Worm (Caenorhabditis elegans) whole organism, L4 larva: ENCODE measurements around the gene gkow-1.

Experiments used
- F10B5.3 ChIP-seq: sonication (generic microtip); optimal IDR thresholded peaks from 2 replicates; lab custom pipeline; 2016; ENCODE audit warnings: mild to moderate bottlenecking, missing genetic modification characterization, missing compliant biosample characterization
- R02D3.7 ChIP-seq: fragments of 150-350 bp; sonication (generic microtip); optimal IDR thresholded peaks from 3 replicates; lab custom pipeline; 2014; ENCODE audit warnings: missing biosample characterization, missing genetic modification characterization
- T26A8.4 ChIP-seq: fragments of 200-800 bp; sonication (Bioruptor generic); IDR thresholded peaks from 2 replicates; pipeline ENCODE4 v1.3.6; 2022; ENCODE audit warnings: missing genetic modification characterization, missing compliant biosample characterization
- Y5F2A.4 ChIP-seq: fragments of 200-800 bp; sonication (Bioruptor generic); optimal IDR thresholded peaks from 2 replicates; lab custom pipeline; 2018; ENCODE audit warnings: mild to moderate bottlenecking, missing genetic modification characterization, missing compliant biosample characterization
- ZK337.2 ChIP-seq: fragments of 200-800 bp; sonication (Bioruptor generic); IDR thresholded peaks from 2 replicates; pipeline ENCODE4 v1.3.6; 2022; ENCODE audit warnings: missing genetic modification reagents, missing genetic modification characterization, missing compliant biosample characterization
- aha-1 ChIP-seq: fragments of 150-350 bp; peaks from one replicate; lab custom pipeline; 2014; ENCODE audit warnings: missing biosample characterization, missing genetic modification characterization
- aly-2 ChIP-seq: sonication (generic microtip); optimal IDR thresholded peaks from 2 replicates; lab custom pipeline; 2018; ENCODE audit warnings: missing biosample characterization, missing genetic modification characterization
- ceh-28 ChIP-seq: fragments of 150-350 bp; optimal IDR thresholded peaks from 2 replicates; lab custom pipeline; 2014; ENCODE audit warnings: missing biosample characterization, missing genetic modification reagents, missing genetic modification characterization
- ceh-82 ChIP-seq: sonication (generic microtip); optimal IDR thresholded peaks from 2 replicates; lab custom pipeline; 2017; ENCODE audit warnings: missing biosample characterization, missing genetic modification characterization
- ces-1 ChIP-seq: fragments of 150-350 bp; sonication (generic microtip); optimal IDR thresholded peaks from 4 replicates; lab custom pipeline; 2014; ENCODE audit warnings: missing biosample characterization, missing genetic modification reagents, missing genetic modification characterization
- cey-2 ChIP-seq: sonication (generic microtip); optimal IDR thresholded peaks from 3 replicates; lab custom pipeline; 2017; ENCODE audit warnings: missing genetic modification characterization, mild to moderate bottlenecking, missing compliant biosample characterization, antibody characterized with exemption, borderline replicate concordance; ENCODE audit not compliant: insufficient read depth
- ctbp-1 ChIP-seq: fragments of 200-800 bp; sonication (Bioruptor generic); IDR thresholded peaks from 2 replicates; pipeline ENCODE4 v1.3.6; 2022; ENCODE audit warnings: missing genetic modification reagents, missing genetic modification characterization, missing compliant biosample characterization
- daf-12 ChIP-seq: fragments of 150-350 bp; optimal IDR thresholded peaks from 2 replicates; lab custom pipeline; 2014; ENCODE audit warnings: missing biosample characterization, missing genetic modification reagents, missing genetic modification characterization
- dmd-8 ChIP-seq: fragments of 200-800 bp; sonication (Bioruptor generic); IDR thresholded peaks from 2 replicates; pipeline ENCODE4 v1.3.6; 2022; ENCODE audit warnings: missing genetic modification characterization, missing compliant biosample characterization
- dpl-1 ChIP-seq: fragments of 150-350 bp; optimal IDR thresholded peaks from 2 replicates; lab custom pipeline; 2014; ENCODE audit warnings: missing biosample characterization, missing genetic modification reagents, missing genetic modification characterization
- duxl-1 ChIP-seq: sonication (generic microtip); optimal IDR thresholded peaks from 2 replicates; lab custom pipeline; 2016; ENCODE audit warnings: mild to moderate bottlenecking, missing genetic modification characterization, moderate library complexity, missing compliant biosample characterization; ENCODE audit not compliant: poor library complexity
- egl-27 ChIP-seq: sonication (generic microtip); optimal IDR thresholded peaks from 3 replicates; lab custom pipeline; 2017; ENCODE audit warnings: missing biosample characterization, missing genetic modification reagents, missing genetic modification characterization
- egl-43 ChIP-seq: fragments of 200-800 bp; sonication (Bioruptor generic); IDR thresholded peaks from 2 replicates; pipeline ENCODE4 v1.3.6; 2022; ENCODE audit warnings: missing genetic modification reagents, missing genetic modification characterization, missing compliant biosample characterization
- fkh-10 ChIP-seq: fragments of 150-350 bp; optimal IDR thresholded peaks from 2 replicates; lab custom pipeline; 2014; ENCODE audit warnings: missing biosample characterization, missing genetic modification reagents, missing genetic modification characterization
- gei-8 ChIP-seq: fragments of 200-800 bp; sonication (Bioruptor generic); optimal IDR thresholded peaks from 2 replicates; lab custom pipeline; 2018; ENCODE audit warnings: mild to moderate bottlenecking, missing genetic modification characterization, missing compliant biosample characterization
- hmg-1.1 ChIP-seq: fragments of 200-800 bp; sonication (Bioruptor generic); IDR thresholded peaks from 2 replicates; pipeline ENCODE4 v1.3.6; 2022; ENCODE audit warnings: missing genetic modification reagents, missing genetic modification characterization, missing compliant biosample characterization
- lin-13 ChIP-seq: fragments of 150-350 bp; optimal IDR thresholded peaks from 2 replicates; lab custom pipeline; 2014; ENCODE audit warnings: missing biosample characterization, missing genetic modification reagents, missing genetic modification characterization
- lir-3 ChIP-seq: sonication (generic microtip); optimal IDR thresholded peaks from 2 replicates; lab custom pipeline; 2016; ENCODE audit warnings: mild to moderate bottlenecking, missing genetic modification characterization, missing compliant biosample characterization
- madf-5 ChIP-seq, 2 experiments: fragments of 200-800 bp; sonication (Bioruptor generic); IDR thresholded peaks; 2 replicates each; pipeline ENCODE4 v1.3.6; 2022; ENCODE audit warnings: missing compliant biosample characterization in 2 of 2, missing genetic modification characterization in 2 of 2
- madf-9 ChIP-seq: fragments of 200-800 bp; sonication (Bioruptor generic); conservative IDR thresholded peaks from 2 replicates; pipeline ENCODE4 v1.3.6; 2022; ENCODE audit warnings: missing genetic modification reagents, missing genetic modification characterization, missing compliant biosample characterization
- mdl-1 ChIP-seq, 2 experiments: fragments of 150-350 bp in 1 of 2; sonication (generic microtip) in 1 of 2; optimal IDR thresholded peaks; 2 replicates each; lab custom pipeline; 2014 to 2017; ENCODE audit warnings: missing biosample characterization in 2 of 2, missing genetic modification characterization in 2 of 2
- mdt-29 ChIP-seq: fragments of 200-800 bp; sonication (Bioruptor generic); IDR thresholded peaks from 2 replicates; pipeline ENCODE4 v1.3.6; 2022; ENCODE audit warnings: missing genetic modification reagents, missing genetic modification characterization, missing compliant biosample characterization
- mes-2 ChIP-seq: sonication (generic microtip); optimal IDR thresholded peaks from 2 replicates; lab custom pipeline; 2016; ENCODE audit warnings: missing genotype, mild to moderate bottlenecking, missing genetic modification characterization, missing compliant biosample characterization; ENCODE audit not compliant: poor library complexity, severe bottlenecking
- nhr-102 ChIP-seq: sonication (generic microtip); optimal IDR thresholded peaks from 2 replicates; lab custom pipeline; 2016; ENCODE audit warnings: mild to moderate bottlenecking, missing genetic modification characterization, moderate library complexity, missing compliant biosample characterization
- nhr-237 ChIP-seq: sonication (generic microtip); optimal IDR thresholded peaks from 2 replicates; lab custom pipeline; 2017; ENCODE audit warnings: missing biosample characterization, missing genetic modification characterization
- nhr-25 ChIP-seq: sonication (generic microtip); optimal IDR thresholded peaks from 2 replicates; lab custom pipeline; 2017; ENCODE audit warnings: missing genetic modification characterization, mild to moderate bottlenecking, missing compliant biosample characterization, antibody characterized with exemption, moderate library complexity, borderline replicate concordance; ENCODE audit not compliant: insufficient read depth
- nhr-28 ChIP-seq: fragments of 150-350 bp; optimal IDR thresholded peaks from 2 replicates; lab custom pipeline; 2014; ENCODE audit warnings: missing biosample characterization, missing genetic modification characterization
- nhr-41 ChIP-seq: fragments of 200-800 bp; sonication (Bioruptor generic); IDR thresholded peaks from 2 replicates; pipeline ENCODE4 v1.3.6; 2022; ENCODE audit warnings: missing genetic modification reagents, missing genetic modification characterization, missing compliant biosample characterization
- nhr-42 ChIP-seq: fragments of 200-800 bp; sonication (Bioruptor generic); IDR thresholded peaks from 2 replicates; pipeline ENCODE4 v1.3.6; 2022; ENCODE audit warnings: missing genetic modification characterization, missing compliant biosample characterization
- nhr-6 ChIP-seq: fragments of 150-350 bp; optimal IDR thresholded peaks from 2 replicates; lab custom pipeline; 2014; ENCODE audit warnings: missing biosample characterization, missing genetic modification characterization
- pha-4 ChIP-seq, 2 experiments: fragments of 150-350 bp in 1 of 2; fragments of 200-800 bp in 1 of 2; sonication (Bioruptor generic) in 1 of 2; IDR thresholded peaks in 1 of 2; optimal IDR thresholded peaks in 1 of 2; 2 replicates each; pipeline versions ENCODE4 v1.3.6 to Lab custom; 2014 to 2022; ENCODE audit warnings: missing genetic modification characterization in 2 of 2, missing genetic modification reagents in 2 of 2, missing biosample characterization in 1 of 2, missing compliant biosample characterization in 1 of 2
- php-3 ChIP-seq: fragments of 200-800 bp; sonication (Bioruptor generic); IDR thresholded peaks from 2 replicates; pipeline ENCODE4 v1.3.6; 2022; ENCODE audit warnings: missing genetic modification reagents, missing genetic modification characterization, missing compliant biosample characterization
- rbr-2 ChIP-seq: sonication (generic microtip); optimal IDR thresholded peaks from 2 replicates; lab custom pipeline; 2016; ENCODE audit warnings: missing genotype, missing genetic modification characterization, missing compliant biosample characterization
- saeg-2 ChIP-seq: fragments of 200-800 bp; sonication (Bioruptor generic); IDR thresholded peaks from 2 replicates; pipeline ENCODE4 v1.3.6; 2022; ENCODE audit warnings: missing genetic modification reagents, missing genetic modification characterization, missing compliant biosample characterization
- spr-1 ChIP-seq: sonication (generic microtip); optimal IDR thresholded peaks from 2 replicates; lab custom pipeline; 2016; ENCODE audit warnings: mild to moderate bottlenecking, missing genetic modification characterization, missing compliant biosample characterization
- tag-97 ChIP-seq: fragments of 200-800 bp; sonication (Bioruptor generic); IDR thresholded peaks from 2 replicates; pipeline ENCODE4 v1.3.6; 2022; ENCODE audit warnings: missing genetic modification characterization, missing compliant biosample characterization
- tra-1 ChIP-seq: fragments of 200-800 bp; sonication (Bioruptor generic); IDR thresholded peaks from 2 replicates; pipeline ENCODE4 v1.3.6; 2022; ENCODE audit warnings: missing genetic modification reagents, missing genetic modification characterization, missing compliant biosample characterization
- unc-130 ChIP-seq: sonication (generic microtip); optimal IDR thresholded peaks from 2 replicates; lab custom pipeline; 2016; ENCODE audit warnings: missing genetic modification reagents, missing genetic modification characterization, missing compliant biosample characterization
- unc-39 ChIP-seq: sonication (generic microtip); optimal IDR thresholded peaks from 2 replicates; lab custom pipeline; 2017; ENCODE audit warnings: missing biosample characterization, missing genetic modification characterization
- vab-7 ChIP-seq: fragments of 200-800 bp; sonication (Bioruptor generic); IDR thresholded peaks from 2 replicates; pipeline ENCODE4 v1.3.6; 2022; ENCODE audit warnings: missing genetic modification reagents, missing genetic modification characterization, missing compliant biosample characterization
- zag-1 ChIP-seq: fragments of 150-350 bp; optimal IDR thresholded peaks from 2 replicates; lab custom pipeline; 2014; ENCODE audit warnings: missing biosample characterization, missing genetic modification characterization
- zfp-2 ChIP-seq: sonication (generic microtip); optimal IDR thresholded peaks from 2 replicates; lab custom pipeline; 2016; ENCODE audit warnings: mild to moderate bottlenecking, missing genetic modification characterization, missing compliant biosample characterization
- zfp-3 ChIP-seq: fragments of 200-800 bp; sonication (Bioruptor generic); conservative IDR thresholded peaks from 2 replicates; pipeline ENCODE4 v1.3.6; 2022; ENCODE audit warnings: missing genetic modification reagents, missing genetic modification characterization, missing compliant biosample characterization
- ztf-11 ChIP-seq: fragments of 150-350 bp; optimal IDR thresholded peaks from 2 replicates; lab custom pipeline; 2014; ENCODE audit warnings: missing biosample characterization, missing genetic modification characterization
- ztf-7 ChIP-seq: fragments of 150-350 bp; optimal IDR thresholded peaks from 2 replicates; lab custom pipeline; 2014; ENCODE audit warnings: missing biosample characterization, missing genetic modification characterization

Gene gkow-1

ce11 chrIV:10380626-10381025 is 22.7 kb downstream of the gkow-1 start (continued):
- TF ChIP-seq aha-1 (peak; percentile 98), dmd-8 (GFP tag; lab: Robert Waterston, UW) (no peak), nhr-102 (tag; lab: Kevin White, UChicago) (no peak), nhr-28 (peak; percentile 31), ceh-82 (tag; lab: Kevin White, UChicago) (no peak), tag-97 (no peak), nhr-237 (tag; lab: Kevin White, UChicago) (no peak), mes-2 (tag; lab: Kevin White, UChicago) (peak; percentile 21), ces-1 (no peak), nhr-42 (GFP tag; lab: Robert Waterston, UW) (no peak), zag-1 (tag; lab: Kevin White, UChicago) (no peak), F10B5.3 (tag; lab: Kevin White, UChicago) (no peak), R02D3.7 (tag; lab: Kevin White, UChicago) (no peak), spr-1 (tag; lab: Kevin White, UChicago) (peak; percentile 46), daf-12 (tag; lab: Kevin White, UChicago) (no peak), saeg-2 (0 out of 2 replicates have a peak, but pooled peaks have one; percentile 11), mdt-29 (GFP tag; lab: Robert Waterston, UW) (no peak), egl-27 (no peak), ZK337.2 (GFP tag; lab: Robert Waterston, UW) (no peak), tra-1 (GFP tag; lab: Robert Waterston, UW) (0 out of 2 replicates have a peak, but pooled peaks have one; percentile 40), zfp-2 (no peak), cey-2 (tag; lab: Kevin White, UChicago) (no peak), duxl-1 (tag; lab: Kevin White, UChicago) (no peak), fkh-10 (GFP tag; lab: Kevin White, UChicago) (no peak), ceh-28 (tag; lab: Kevin White, UChicago) (no peak), nhr-6 (tag; lab: Kevin White, UChicago) (no peak), unc-39 (no peak), vab-7 (GFP tag; lab: Robert Waterston, UW) (no peak), madf-9 (GFP tag; lab: Robert Waterston, UW) (peak; percentile 92), ztf-7 (peak; percentile 15), nhr-25 (tag; lab: Kevin White, UChicago) (no peak), php-3 (GFP tag; lab: Robert Waterston, UW) (no peak), hmg-1.1 (GFP tag; lab: Robert Waterston, UW) (peak; percentile 52; the same call in 1 of the 2 replicates)
- TF ChIP-seq, all 104 proteins: peak for 34

ce11 chrIV:10381035-10381434 is 23.1 kb downstream of the gkow-1 start:
- TF ChIP-seq zfp-3 (GFP tag; lab: Robert Waterston, UW) (no peak), Y5F2A.4 (GFP tag; lab: Kevin White, UChicago) (no peak), dpl-1 (GFP tag; lab: Kevin White, UChicago) (no peak), nhr-28 (no peak), pha-4 (GFP tag; IDR thresholded peaks at IDR 0.05; lab: Robert Waterston, UW) (no peak), pha-4 (tag; optimal IDR thresholded peaks at IDR 0.05; lab: Kevin White, UChicago) (no peak), zfp-2 (no peak), egl-27 (no peak), egl-43 (no peak), T26A8.4 (GFP tag; lab: Robert Waterston, UW) (no peak), nhr-41 (GFP tag; lab: Robert Waterston, UW) (no peak), mdl-1 (tag; optimal IDR thresholded peaks at IDR 0.05; lab: Kevin White, UChicago) (no peak), mes-2 (tag; lab: Kevin White, UChicago) (peak; percentile 52), lin-13 (GFP tag; lab: Kevin White, UChicago) (no peak), gei-8 (no peak), nhr-42 (GFP tag; lab: Robert Waterston, UW) (no peak), nhr-25 (tag; lab: Kevin White, UChicago) (no peak), ztf-11 (no peak), madf-5 (GFP tag; IDR thresholded peaks at IDR 0.05; lab: Robert Waterston, UW) (no peak), unc-130 (GFP tag; lab: Kevin White, UChicago) (peak; percentile 3), daf-12 (tag; lab: Kevin White, UChicago) (no peak), ctbp-1 (GFP tag; lab: Robert Waterston, UW) (no peak), lir-3 (tag; lab: Kevin White, UChicago) (no peak), dmd-8 (GFP tag; lab: Robert Waterston, UW) (no peak), rbr-2 (tag; lab: Kevin White, UChicago) (no peak), aly-2 (tag; lab: Kevin White, UChicago) (peak; percentile 32)
